Fruit fly (Drosophila melanogaster) whole organism, embryonic: ENCODE data around the gene Nlg4.

Experiments
- Abd-B ChIP-seq: fragments of 200-800 bp; sonication (Bioruptor generic); optimal IDR thresholded peaks from 2 replicates; lab custom pipeline; 2018; ENCODE audit warnings: missing biosample characterization, mild to moderate bottlenecking, missing genetic modification characterization, moderate library complexity
- BtbVII ChIP-seq: fragments of 200-800 bp; sonication (Bioruptor generic); optimal IDR thresholded peaks from 3 replicates; lab custom pipeline; 2017; ENCODE audit warnings: missing biosample characterization, mild to moderate bottlenecking, missing genetic modification characterization
- CG10959 ChIP-seq: fragments of 200-800 bp; sonication (Bioruptor generic); IDR thresholded peaks from 2 replicates; pipeline ENCODE4 v1.3.6; 2022; ENCODE audit warnings: missing biosample characterization, missing genetic modification characterization
- CG11398 ChIP-seq: fragments of 200-800 bp; sonication (Bioruptor generic); optimal IDR thresholded peaks from 2 replicates; lab custom pipeline; 2016; ENCODE audit warnings: missing biosample characterization, missing genetic modification characterization
- CG12071 ChIP-seq: fragments of 200-800 bp; sonication (Bioruptor generic); optimal IDR thresholded peaks from 3 replicates; lab custom pipeline; 2018; ENCODE audit warnings: missing biosample characterization, mild to moderate bottlenecking, missing genetic modification characterization
- CG12769 ChIP-seq: fragments of 200-800 bp; sonication (Bioruptor generic); optimal IDR thresholded peaks from 2 replicates; lab custom pipeline; 2019; ENCODE audit warnings: missing biosample characterization, mild to moderate bottlenecking, missing genetic modification characterization, moderate library complexity
- CG1529 ChIP-seq: fragments of 200-800 bp; sonication (Bioruptor generic); optimal IDR thresholded peaks from 3 replicates; lab custom pipeline; 2018; ENCODE audit warnings: missing biosample characterization, missing genetic modification characterization
- CG17359 ChIP-seq: fragments of 200-800 bp; sonication (Bioruptor generic); optimal IDR thresholded peaks from 3 replicates; lab custom pipeline; 2018; ENCODE audit warnings: missing biosample characterization, mild to moderate bottlenecking, missing genetic modification characterization, moderate library complexity
- CG17568 ChIP-seq: fragments of 200-800 bp; sonication (Bioruptor generic); optimal IDR thresholded peaks from 2 replicates; lab custom pipeline; 2018; ENCODE audit warnings: missing biosample characterization, mild to moderate bottlenecking, missing genetic modification characterization, moderate library complexity
- CG18764 ChIP-seq: fragments of 200-800 bp; sonication (Bioruptor generic); optimal IDR thresholded peaks from 3 replicates; lab custom pipeline; 2016; ENCODE audit warnings: missing biosample characterization, missing genetic modification characterization
- CG43689 ChIP-seq: fragments of 200-800 bp; sonication (Bioruptor generic); IDR thresholded peaks from 2 replicates; pipeline ENCODE4 v1.3.6; 2022; ENCODE audit warnings: missing biosample characterization, missing genetic modification characterization
- CG6272 ChIP-seq: fragments of 200-800 bp; sonication (Bioruptor generic); IDR thresholded peaks from 2 replicates; pipeline ENCODE4 v1.3.6; 2022; ENCODE audit warnings: missing biosample characterization, missing genetic modification characterization
- CG7786 ChIP-seq: fragments of 200-800 bp; sonication (Bioruptor generic); optimal IDR thresholded peaks from 2 replicates; lab custom pipeline; 2016; ENCODE audit warnings: missing biosample characterization, missing genetic modification characterization
- CG7928 ChIP-seq: fragments of 200-800 bp; sonication (Bioruptor generic); optimal IDR thresholded peaks from 2 replicates; lab custom pipeline; 2017; ENCODE audit warnings: missing biosample characterization, mild to moderate bottlenecking, missing genetic modification characterization
- CG8089 ChIP-seq: fragments of 200-800 bp; sonication (Bioruptor generic); optimal IDR thresholded peaks from 3 replicates; lab custom pipeline; 2016; ENCODE audit warnings: missing biosample characterization, missing genetic modification characterization
- CG9215 ChIP-seq: fragments of 200-800 bp; sonication (Bioruptor generic); IDR thresholded peaks from 2 replicates; pipeline ENCODE4 v1.3.6; 2022; ENCODE audit warnings: missing biosample characterization, missing genetic modification characterization
- CG9727 ChIP-seq: fragments of 200-800 bp; sonication (Bioruptor generic); optimal IDR thresholded peaks from 3 replicates; lab custom pipeline; 2017; ENCODE audit warnings: missing biosample characterization, mild to moderate bottlenecking, missing genetic modification characterization
- CG9876 ChIP-seq: fragments of 200-800 bp; sonication (Bioruptor generic); optimal IDR thresholded peaks from 2 replicates; lab custom pipeline; 2016; ENCODE audit warnings: missing biosample characterization, missing genetic modification characterization
- D19A ChIP-seq: fragments of 200-800 bp; optimal IDR thresholded peaks from 3 replicates; lab custom pipeline; 2019; ENCODE audit warnings: missing biosample characterization, mild to moderate bottlenecking, missing genetic modification characterization, moderate library complexity
- Dad ChIP-seq: fragments of 200-800 bp; sonication (Bioruptor generic); optimal IDR thresholded peaks from 3 replicates; lab custom pipeline; 2016; ENCODE audit warnings: missing biosample characterization, missing genetic modification characterization
- Doc2 ChIP-seq: fragments of 200-800 bp; sonication (Bioruptor generic); IDR thresholded peaks from 2 replicates; pipeline ENCODE4 v1.3.6; 2022; ENCODE audit warnings: missing biosample characterization, missing genetic modification characterization
- Doc3 ChIP-seq: fragments of 200-800 bp; sonication (Bioruptor generic); IDR thresholded peaks from 3 replicates; pipeline ENCODE4 v1.3.6; 2022; ENCODE audit warnings: missing biosample characterization, missing genetic modification characterization; ENCODE audit not compliant: partially characterized antibody
- Fer3 ChIP-seq: fragments of 200-800 bp; sonication (Bioruptor generic); optimal IDR thresholded peaks from 2 replicates; lab custom pipeline; 2018; ENCODE audit warnings: missing biosample characterization, mild to moderate bottlenecking, missing genetic modification characterization, moderate library complexity
- Gug ChIP-seq: fragments of 200-800 bp; sonication (Bioruptor generic); IDR thresholded peaks from 4 replicates; pipeline ENCODE4 v1.3.6; 2022; ENCODE audit warnings: missing biosample characterization, missing genetic modification characterization
- H15 ChIP-seq: fragments of 200-800 bp; sonication (Bioruptor generic); IDR thresholded peaks from 3 replicates; pipeline ENCODE4 v1.3.6; 2022; ENCODE audit warnings: missing biosample characterization, missing genetic modification characterization
- Hr51 ChIP-seq, 2 experiments: fragments of 200-800 bp; sonication (Bioruptor generic); optimal IDR thresholded peaks; 2 replicates in 1 of 2; 3 replicates in 1 of 2; lab custom pipeline; 2016 to 2018; ENCODE audit warnings: missing biosample characterization in 2 of 2, missing genetic modification characterization in 2 of 2, mild to moderate bottlenecking in 1 of 2, moderate library complexity in 1 of 2
- MBD-R2 ChIP-seq: fragments of 200-800 bp; sonication (Bioruptor generic); IDR thresholded peaks from 2 replicates; pipeline ENCODE4 v1.3.6; 2022; ENCODE audit warnings: missing biosample characterization, missing genetic modification characterization
- Mes4 ChIP-seq: fragments of 200-800 bp; sonication (Bioruptor generic); optimal IDR thresholded peaks from 2 replicates; lab custom pipeline; 2016; ENCODE audit warnings: missing biosample characterization, missing genetic modification characterization
- Nf-YB ChIP-seq: fragments of 200-800 bp; sonication (Bioruptor generic); optimal IDR thresholded peaks from 3 replicates; lab custom pipeline; 2019; ENCODE audit warnings: missing biosample characterization, mild to moderate bottlenecking, missing genetic modification characterization, moderate library complexity
- Oaz ChIP-seq: fragments of 200-800 bp; sonication (Bioruptor generic); IDR thresholded peaks from 2 replicates; pipeline ENCODE4 v1.3.6; 2022; ENCODE audit warnings: missing biosample characterization, missing genetic modification characterization
- Opbp ChIP-seq: fragments of 200-800 bp; sonication (Bioruptor generic); IDR thresholded peaks from 3 replicates; pipeline ENCODE4 v1.3.6; 2022; ENCODE audit warnings: missing biosample characterization, missing genetic modification characterization; ENCODE audit not compliant: partially characterized antibody
- Ptx1 ChIP-seq: fragments of 200-800 bp; sonication (Bioruptor generic); IDR thresholded peaks from 2 replicates; pipeline ENCODE4 v1.3.6; 2022; ENCODE audit warnings: missing biosample characterization, missing genetic modification characterization
- Sox102F ChIP-seq: fragments of 200-800 bp; sonication (Bioruptor generic); optimal IDR thresholded peaks from 2 replicates; lab custom pipeline; 2018; ENCODE audit warnings: missing biosample characterization, mild to moderate bottlenecking, missing genetic modification characterization, moderate library complexity
- ase ChIP-seq: fragments of 200-800 bp; sonication (Bioruptor generic); IDR thresholded peaks from 3 replicates; pipeline ENCODE4 v1.3.6; 2022; ENCODE audit warnings: missing biosample characterization, missing genetic modification characterization
- cato ChIP-seq: fragments of 200-800 bp; sonication (Bioruptor generic); optimal IDR thresholded peaks from 2 replicates; lab custom pipeline; 2016; ENCODE audit warnings: missing biosample characterization, missing genetic modification characterization, borderline replicate concordance
- dan ChIP-seq: fragments of 200-800 bp; sonication (Bioruptor generic); IDR thresholded peaks from 2 replicates; pipeline ENCODE4 v1.3.6; 2022; ENCODE audit warnings: missing biosample characterization, missing genetic modification characterization
- dysf ChIP-seq: fragments of 200-800 bp; sonication (Bioruptor generic); IDR thresholded peaks from 3 replicates; pipeline ENCODE4 v1.3.6; 2022; ENCODE audit warnings: missing biosample characterization, missing genetic modification characterization
- hkb ChIP-seq, 2 experiments: fragments of 200-800 bp in 1 of 2; fragments of >200 bp in 1 of 2; sonication (Bioruptor generic) in 1 of 2; IDR thresholded peaks in 1 of 2; optimal IDR thresholded peaks in 1 of 2; 2 replicates each; pipeline versions ENCODE4 v1.3.6 to Lab custom; 2017 to 2022; ENCODE audit warnings: missing biosample characterization in 1 of 2, missing genetic modification characterization in 1 of 2
- kay ChIP-seq: fragments of 200-800 bp; sonication (Bioruptor generic); optimal IDR thresholded peaks from 2 replicates; lab custom pipeline; 2016; ENCODE audit warnings: missing biosample characterization, missing genetic modification characterization
- klu ChIP-seq: fragments of 200-800 bp; sonication (Bioruptor generic); IDR thresholded peaks from 2 replicates; pipeline ENCODE4 v1.3.6; 2022; ENCODE audit warnings: missing biosample characterization, missing genetic modification characterization
- pan ChIP-seq, 4 experiments: fragments of >200 bp in 3 of 4; fragments of 200-800 bp in 1 of 4; sonication (Bioruptor generic) in 1 of 4; optimal IDR thresholded peaks in 3 of 4; IDR thresholded peaks in 1 of 4; 2 replicates each; pipeline versions ENCODE4 v1.3.6 to Lab custom; 2017 to 2022; ENCODE audit warnings: missing biosample characterization in 2 of 4, missing genetic modification characterization in 2 of 4, mixed read lengths in 1 of 4
- peb ChIP-seq: fragments of 200-800 bp; sonication (Bioruptor generic); IDR thresholded peaks from 2 replicates; pipeline ENCODE4 v1.3.6; 2022; ENCODE audit warnings: missing biosample characterization, missing genetic modification characterization
- pita ChIP-seq: fragments of 200-800 bp; sonication (Bioruptor generic); optimal IDR thresholded peaks from 2 replicates; lab custom pipeline; 2017; ENCODE audit warnings: missing biosample characterization, mild to moderate bottlenecking, missing genetic modification characterization
- scrt ChIP-seq: fragments of 200-800 bp; sonication (Bioruptor generic); optimal IDR thresholded peaks from 2 replicates; lab custom pipeline; 2018; ENCODE audit warnings: missing biosample characterization, mild to moderate bottlenecking, missing genetic modification characterization, moderate library complexity
- stwl ChIP-seq: fragments of 200-800 bp; sonication (Bioruptor generic); optimal IDR thresholded peaks from 3 replicates; lab custom pipeline; 2018; ENCODE audit warnings: missing biosample characterization, mild to moderate bottlenecking, missing genetic modification characterization, moderate library complexity
- sug ChIP-seq: fragments of 200-800 bp; optimal IDR thresholded peaks from 2 replicates; lab custom pipeline; 2019; ENCODE audit warnings: missing biosample characterization, mild to moderate bottlenecking, missing genetic modification characterization, moderate library complexity
- vfl ChIP-seq: fragments of 200-800 bp; sonication (Bioruptor generic); optimal IDR thresholded peaks from 2 replicates; lab custom pipeline; 2016; ENCODE audit warnings: missing biosample characterization, missing genetic modification characterization
- wek ChIP-seq: fragments of 200-800 bp; sonication (Bioruptor generic); optimal IDR thresholded peaks from 3 replicates; lab custom pipeline; 2018; ENCODE audit warnings: missing biosample characterization, mild to moderate bottlenecking, missing genetic modification characterization, moderate library complexity
- zen2 ChIP-seq: fragments of 200-800 bp; sonication (Bioruptor generic); IDR thresholded peaks from 3 replicates; pipeline ENCODE4 v1.3.6; 2022; ENCODE audit warnings: missing biosample characterization, missing genetic modification characterization; ENCODE audit not compliant: partially characterized antibody

Gene Nlg4

dm6 chr3R:20263793-20264483 is 59.3 kb downstream of the Nlg4 start (continued):
- TF ChIP-seq dysf (GFP tag; lab: Robert Waterston, UW) (no peak), D19A (tag; lab: Kevin White, UChicago) (no peak), CG7786 (no peak), Gug (GFP tag; lab: Robert Waterston, UW) (no peak), Fer3 (tag; lab: Kevin White, UChicago) (no peak), ase (GFP tag; lab: Robert Waterston, UW) (no peak), peb (GFP tag; lab: Robert Waterston, UW) (no peak), CG9215 (GFP tag; lab: Robert Waterston, UW) (no peak), Abd-B (no peak), CG17568 (GFP tag; lab: Kevin White, UChicago) (peak; percentile 68), CG9876 (no peak), MBD-R2 (GFP tag; lab: Robert Waterston, UW) (no peak), CG11398 (GFP tag; lab: Kevin White, UChicago) (no peak), Doc3 (GFP tag; lab: Robert Waterston, UW) (no peak), klu (GFP tag; lab: Robert Waterston, UW) (no peak), CG10959 (GFP tag; lab: Robert Waterston, UW) (no peak), stwl (tag; lab: Kevin White, UChicago) (no peak), CG12769 (tag; lab: Kevin White, UChicago) (peak; percentile 13), pan (optimal IDR thresholded peaks at IDR 0.05; lab: Kevin White, UChicago) (no peak), pan (GFP tag; optimal IDR thresholded peaks at IDR 0.05 in 1 of 2, IDR thresholded peaks at IDR 0.05 in 1 of 2) (peak in 1 of 2 experiments; percentile 6), Dad (GFP tag; lab: Kevin White, UChicago) (no peak), BtbVII (GFP tag; lab: Kevin White, UChicago) (peak; percentile 49), Sox102F (GFP tag; lab: Kevin White, UChicago) (no peak), sug (tag; lab: Kevin White, UChicago) (peak; percentile 23), hkb (optimal IDR thresholded peaks at IDR 0.05; lab: Kevin White, UChicago) (no peak), hkb (GFP tag; IDR thresholded peaks at IDR 0.05; lab: Robert Waterston, UW) (peak; percentile 47; the same call in 1 of the 2 replicates), CG1529 (GFP tag; lab: Kevin White, UChicago) (peak; percentile 29), Mes4 (no peak), kay (GFP tag; lab: Kevin White, UChicago) (no peak), Doc2 (GFP tag; lab: Robert Waterston, UW) (no peak), CG12071 (GFP tag; lab: Kevin White, UChicago) (peak; percentile 46), wek (peak; percentile 66), H15 (GFP tag; lab: Robert Waterston, UW) (no peak), CG17359 (tag; lab: Kevin White, UChicago) (no peak), Hr51 (GFP tag; optimal IDR thresholded peaks at IDR 0.05; lab: Kevin White, UChicago) (no peak), cato (no peak), CG7928 (GFP tag; lab: Kevin White, UChicago) (no peak), scrt (GFP tag; lab: Kevin White, UChicago) (no peak), Nf-YB (GFP tag; lab: Kevin White, UChicago) (no peak), Ptx1 (GFP tag; lab: Robert Waterston, UW) (no peak), CG9727 (GFP tag; lab: Kevin White, UChicago) (no peak), Oaz (GFP tag; lab: Robert Waterston, UW) (no peak), CG18764 (GFP tag; lab: Kevin White, UChicago) (no peak), CG8089 (GFP tag; lab: Kevin White, UChicago) (no peak), CG43689 (GFP tag; lab: Robert Waterston, UW) (no peak), Opbp (GFP tag; lab: Robert Waterston, UW) (no peak), zen2 (GFP tag; lab: Robert Waterston, UW) (no peak), pita (GFP tag; lab: Kevin White, UChicago) (no peak), dan (GFP tag; lab: Robert Waterston, UW) (no peak), CG6272 (GFP tag; lab: Robert Waterston, UW) (no peak), vfl (GFP tag; lab: Kevin White, UChicago) (no peak)
